Fruit fly (Drosophila melanogaster) whole organism, pupa: ENCODE data around the gene firl.

Source experiments
- CG10348 ChIP-seq: fragments of 200-800 bp; sonication (Bioruptor generic); IDR thresholded peaks from 2 replicates; pipeline ENCODE4 v1.3.6; 2022; ENCODE audit warnings: missing biosample characterization, missing genetic modification characterization
- CG12605 ChIP-seq: fragments of 200-800 bp; sonication (Bioruptor generic); IDR thresholded peaks from 2 replicates; pipeline ENCODE4 v1.3.6; 2022; ENCODE audit warnings: missing biosample characterization, missing genetic modification characterization
- CG13204 ChIP-seq: fragments of 200-800 bp; sonication (Bioruptor generic); optimal IDR thresholded peaks from 2 replicates; lab custom pipeline; 2018; ENCODE audit warnings: missing biosample characterization, mild to moderate bottlenecking, missing genetic modification characterization, moderate library complexity
- CG14655 ChIP-seq: fragments of 200-800 bp; sonication (Bioruptor generic); optimal IDR thresholded peaks from 3 replicates; lab custom pipeline; 2017; ENCODE audit warnings: mild to moderate bottlenecking, missing biosample characterization, missing genetic modification reagents, missing genetic modification characterization
- CG15710 ChIP-seq: fragments of 200-800 bp; sonication (Bioruptor generic); optimal IDR thresholded peaks from 2 replicates; lab custom pipeline; 2018; ENCODE audit warnings: missing biosample characterization, mild to moderate bottlenecking, missing genetic modification characterization, moderate library complexity
- CG17806 ChIP-seq: fragments of 200-800 bp; sonication (Bioruptor generic); optimal IDR thresholded peaks from 2 replicates; lab custom pipeline; 2018; ENCODE audit warnings: missing biosample characterization, mild to moderate bottlenecking, missing genetic modification characterization, moderate library complexity
- CG32121 ChIP-seq: fragments of 200-800 bp; sonication (Bioruptor generic); IDR thresholded peaks from 2 replicates; pipeline ENCODE4 v1.3.6; 2022; ENCODE audit warnings: missing biosample characterization, missing genetic modification characterization
- CG34367 ChIP-seq: fragments of 200-800 bp; sonication (Bioruptor generic); optimal IDR thresholded peaks from 2 replicates; lab custom pipeline; 2018; ENCODE audit warnings: missing biosample characterization, mild to moderate bottlenecking, missing genetic modification characterization
- CG4496 ChIP-seq: fragments of 200-800 bp; sonication (Bioruptor generic); IDR thresholded peaks from 3 replicates; pipeline ENCODE4 v1.3.6; 2022; ENCODE audit warnings: missing biosample characterization, missing genetic modification characterization
- CG8159 ChIP-seq: fragments of 200-800 bp; sonication (Bioruptor generic); optimal IDR thresholded peaks from 3 replicates; lab custom pipeline; 2018; ENCODE audit warnings: missing biosample characterization, mild to moderate bottlenecking, missing genetic modification characterization, moderate library complexity
- CG8301 ChIP-seq: fragments of 200-800 bp; sonication (Bioruptor generic); optimal IDR thresholded peaks from 2 replicates; lab custom pipeline; 2018; ENCODE audit warnings: missing biosample characterization, mild to moderate bottlenecking, missing genetic modification characterization
- CG9948 ChIP-seq: fragments of 200-800 bp; sonication (Bioruptor generic); optimal IDR thresholded peaks from 2 replicates; lab custom pipeline; 2018; ENCODE audit warnings: missing biosample characterization, mild to moderate bottlenecking, missing genetic modification characterization, moderate library complexity
- D1 ChIP-seq: fragments of 200-800 bp; sonication (Bioruptor generic); optimal IDR thresholded peaks from 2 replicates; lab custom pipeline; 2018; ENCODE audit warnings: missing biosample characterization, mild to moderate bottlenecking, missing genetic modification characterization, moderate library complexity
- EcR ChIP-seq: fragments of 200-800 bp; sonication (Bioruptor generic); optimal IDR thresholded peaks from 3 replicates; lab custom pipeline; 2019; ENCODE audit warnings: missing biosample characterization, missing genetic modification characterization, mild to moderate bottlenecking, moderate library complexity, missing genetic modification reagents
- Ets98B ChIP-seq: fragments of 200-800 bp; sonication (Bioruptor generic); IDR thresholded peaks from 2 replicates; pipeline ENCODE4 v1.3.6; 2022; ENCODE audit warnings: missing biosample characterization, missing genetic modification characterization
- Pif1A ChIP-seq: fragments of 200-800 bp; sonication (Bioruptor generic); optimal IDR thresholded peaks from 3 replicates; lab custom pipeline; 2016; ENCODE audit warnings: missing biosample characterization, missing genetic modification characterization
- Pif1B ChIP-seq: fragments of 200-800 bp; sonication (Bioruptor generic); optimal IDR thresholded peaks from 3 replicates; lab custom pipeline; 2016; ENCODE audit warnings: missing biosample characterization, missing genetic modification characterization
- Snoo ChIP-seq: fragments of 200-800 bp; sonication (Bioruptor generic); optimal IDR thresholded peaks from 3 replicates; lab custom pipeline; 2017; ENCODE audit warnings: missing biosample characterization, mild to moderate bottlenecking, missing genetic modification characterization, inconsistent platforms
- fd96Ca ChIP-seq: fragments of 200-800 bp; sonication (Bioruptor generic); IDR thresholded peaks from 3 replicates; pipeline ENCODE4 v1.3.6; 2022; ENCODE audit warnings: missing biosample characterization, missing genetic modification characterization
- gl ChIP-seq: fragments of 200-800 bp; sonication (Bioruptor generic); optimal IDR thresholded peaks from 2 replicates; lab custom pipeline; 2018; ENCODE audit warnings: missing biosample characterization, mild to moderate bottlenecking, missing genetic modification characterization
- rn ChIP-seq: fragments of 200-800 bp; sonication (Bioruptor generic); IDR thresholded peaks from 2 replicates; pipeline ENCODE4 v1.3.6; 2022; ENCODE audit warnings: missing biosample characterization, missing genetic modification characterization

firl gene

dm6 chr2L:12081118-12081665, 14.6 kb upstream of the firl start:
- TF ChIP-seq gl (tag; lab: Kevin White, UChicago) (no peak), rn (GFP tag; lab: Robert Waterston, UW) (no peak), CG32121 (GFP tag; lab: Robert Waterston, UW) (no peak), D1 (tag; lab: Kevin White, UChicago) (no peak), EcR (GFP tag; lab: Kevin White, UChicago) (no peak), CG9948 (tag; lab: Kevin White, UChicago) (no peak), Snoo (tag; lab: Kevin White, UChicago) (no peak), CG13204 (GFP tag; lab: Kevin White, UChicago) (no peak), CG34367 (no peak), fd96Ca (no peak), CG14655 (no peak), CG15710 (tag; lab: Kevin White, UChicago) (no peak), CG4496 (GFP tag; lab: Robert Waterston, UW) (no peak), Pif1A (GFP tag; lab: Kevin White, UChicago) (no peak), Ets98B (GFP tag; lab: Robert Waterston, UW) (no peak), CG12605 (GFP tag; lab: Robert Waterston, UW) (no peak), CG17806 (tag; lab: Kevin White, UChicago) (no peak)

- no peak for TF ChIP-seq rn (GFP tag; lab: Robert Waterston, UW)
- no peak for TF ChIP-seq CG14655
- TF ChIP-seq CG8301 (tag; lab: Kevin White, UChicago), result no peak
- TF ChIP-seq CG8159, result no peak
- no peak for TF ChIP-seq CG32121 (GFP tag; lab: Robert Waterston, UW)
- TF ChIP-seq CG9948 (tag; lab: Kevin White, UChicago), result no peak
- TF ChIP-seq CG34367, result no peak
- TF ChIP-seq Snoo (tag; lab: Kevin White, UChicago), result no peak
- no peak for TF ChIP-seq CG13204 (GFP tag; lab: Kevin White, UChicago)
- no peak for TF ChIP-seq gl (tag; lab: Kevin White, UChicago)
- no peak for TF ChIP-seq fd96Ca
- TF ChIP-seq CG4496 (GFP tag; lab: Robert Waterston, UW), result no peak
- TF ChIP-seq Pif1B (GFP tag; lab: Kevin White, UChicago), result no peak
- no peak for TF ChIP-seq CG12605 (GFP tag; lab: Robert Waterston, UW)
- TF ChIP-seq D1 (tag; lab: Kevin White, UChicago), result no peak
- no peak for TF ChIP-seq CG15710 (tag; lab: Kevin White, UChicago)
- no peak for TF ChIP-seq CG17806 (tag; lab: Kevin White, UChicago)
- no peak for TF ChIP-seq EcR (GFP tag; lab: Kevin White, UChicago)
- TF ChIP-seq Pif1A (GFP tag; lab: Kevin White, UChicago), result no peak
Measured at dm6 chr2L:12079827-12080381, 13.3 kb upstream of the firl start.

dm6 chr2L:12078695-12079094, 12.1 kb upstream of the firl start:
- TF ChIP-seq CG17806 (tag; lab: Kevin White, UChicago), result no peak
- TF ChIP-seq EcR (GFP tag; lab: Kevin White, UChicago), result no peak
- TF ChIP-seq Pif1A (GFP tag; lab: Kevin White, UChicago), result no peak
- TF ChIP-seq CG8301 (tag; lab: Kevin White, UChicago), result no peak
- no peak for TF ChIP-seq rn (GFP tag; lab: Robert Waterston, UW)
- no peak for TF ChIP-seq CG34367
- no peak for TF ChIP-seq Pif1B (GFP tag; lab: Kevin White, UChicago)
- TF ChIP-seq CG13204 (GFP tag; lab: Kevin White, UChicago), result no peak
- TF ChIP-seq CG12605 (GFP tag; lab: Robert Waterston, UW), result no peak
- TF ChIP-seq CG32121 (GFP tag; lab: Robert Waterston, UW), result no peak
- no peak for TF ChIP-seq CG10348 (GFP tag; lab: Robert Waterston, UW)
- no peak for TF ChIP-seq D1 (tag; lab: Kevin White, UChicago)
- TF ChIP-seq CG4496 (GFP tag; lab: Robert Waterston, UW), result no peak
- TF ChIP-seq CG15710 (tag; lab: Kevin White, UChicago), result no peak
- no peak for TF ChIP-seq CG8159
- TF ChIP-seq CG14655, result no peak

dm6 chr2L:12078123-12078658, 11.6 kb upstream of the firl start:
- no peak for TF ChIP-seq D1 (tag; lab: Kevin White, UChicago)
- no peak for TF ChIP-seq EcR (GFP tag; lab: Kevin White, UChicago)

- TF ChIP-seq CG32121 (GFP tag; lab: Robert Waterston, UW) (peak; percentile 27; the same call in 1 of the 2 replicates), CG4496 (GFP tag; lab: Robert Waterston, UW) (peak; percentile 57; the same call in 1 of the 3 replicates), Pif1A (GFP tag; lab: Kevin White, UChicago) (peak; percentile 50), CG34367 (no peak), Snoo (tag; lab: Kevin White, UChicago) (peak; percentile 29), CG8159 (peak; percentile 25), rn (GFP tag; lab: Robert Waterston, UW) (no peak)
Measured at dm6 chr2L:12075850-12076249, 9.3 kb upstream of the firl start, which contains the start of gene CG14947. Gene CG14947, plus strand, starts transcription at chr2L:12076100.
